Worm (Caenorhabditis elegans): ENCODE results near the gene inx-11.

The inx-11 gene

ce11 chrV:12526758-12527157 is 39.7 kb downstream of the inx-11 start, which contains the start of gene F45D3.1:
F45D3.1 (plus strand) TSS chrV:12527058.
- no peak for TF ChIP-seq unc-62 (GFP tag; optimal IDR thresholded peaks at IDR 0.05)

ce11 chrV:12528919-12529318 is 41.9 kb downstream of the inx-11 start:
- no peak for TF ChIP-seq unc-62 (GFP tag; optimal IDR thresholded peaks at IDR 0.05)

ce11 chrV:12530129-12530528 is 43.1 kb downstream of the inx-11 start:
- TF ChIP-seq unc-62 (GFP tag; optimal IDR thresholded peaks at IDR 0.05), result no peak

ce11 chrV:12531084-12531483 is 44.0 kb downstream of the inx-11 start:
- no peak for TF ChIP-seq unc-62 (GFP tag; optimal IDR thresholded peaks at IDR 0.05)

- TF ChIP-seq unc-62 (GFP tag; optimal IDR thresholded peaks at IDR 0.05), result no peak
Observed at ce11 chrV:12532369-12532768, 45.3 kb downstream of the inx-11 start.

ce11 chrV:12533635-12534150 is 46.7 kb downstream of the inx-11 start:
- TF ChIP-seq unc-62 (GFP tag; optimal IDR thresholded peaks at IDR 0.05), result peak; percentile 25

- no peak for TF ChIP-seq unc-62 (GFP tag; optimal IDR thresholded peaks at IDR 0.05)
Observed at ce11 chrV:12534941-12535340, 47.9 kb downstream of the inx-11 start.

ce11 chrV:12536409-12537038 is 49.5 kb downstream of the inx-11 start:
- TF ChIP-seq unc-62 (GFP tag; optimal IDR thresholded peaks at IDR 0.05), result no peak

- TF ChIP-seq unc-62 (GFP tag; optimal IDR thresholded peaks at IDR 0.05), result no peak
Observed at ce11 chrV:12537505-12537904, 50.5 kb downstream of the inx-11 start.

- TF ChIP-seq unc-62 (GFP tag; optimal IDR thresholded peaks at IDR 0.05), result no peak
Observed at ce11 chrV:12538984-12539852, 52.2 kb downstream of the inx-11 start.

- no peak for TF ChIP-seq unc-62 (GFP tag; optimal IDR thresholded peaks at IDR 0.05)
Observed at ce11 chrV:12540018-12540417, 53.0 kb downstream of the inx-11 start.

- TF ChIP-seq unc-62 (GFP tag; optimal IDR thresholded peaks at IDR 0.05), result no peak
Observed at ce11 chrV:12540739-12541138, 53.7 kb downstream of the inx-11 start, which contains the start of gene F45D3.2. F45D3.2 (plus strand) TSS chrV:12541039.

- TF ChIP-seq unc-62 (GFP tag; optimal IDR thresholded peaks at IDR 0.05), result no peak
Observed at ce11 chrV:12541207-12541606, 54.2 kb downstream of the inx-11 start.

Measured in whole organism, dauer.